Worm (Caenorhabditis elegans): ENCODE results near the gene C25D7.10.
"Not testable (repeated sequence)": the region's sequence is repeated elsewhere in the genome, so short reads cannot be mapped to it uniquely, and the experiment has no call there.

The C25D7.10 gene

ce11 chrV:15105893-15106598, 38.8 kb downstream of the C25D7.10 start, which contains the start of gene C01G10.14:
Gene C01G10.14, minus strand, starts transcription at chrV:15105943.
- not testable (repeated sequence) for TF ChIP-seq pag-3 (tag; optimal IDR thresholded peaks at IDR 0.05; ENCODE audit: borderline replicate concordance); fax-1 (tag; optimal IDR thresholded peaks at IDR 0.05); fkh-6 (tag; optimal IDR thresholded peaks at IDR 0.05)

DNA sequence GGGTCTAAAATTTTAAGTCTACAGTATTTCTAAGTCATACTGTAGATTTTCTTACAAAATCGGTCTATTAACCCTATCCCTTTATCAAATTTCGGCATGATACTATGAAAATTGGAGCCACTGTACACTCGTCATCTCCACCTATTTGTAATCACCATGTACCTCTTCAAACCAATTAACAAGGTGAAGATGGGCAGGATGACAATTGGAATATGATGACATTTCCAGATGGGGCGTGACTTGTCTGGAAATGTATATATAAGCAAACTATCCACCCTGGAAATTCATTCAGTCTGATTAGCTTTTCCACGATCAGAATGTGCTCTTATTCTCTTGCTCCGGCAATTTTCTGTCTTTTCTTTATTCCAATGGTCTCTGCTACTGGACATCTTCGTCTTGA, 42.0 kb downstream of the C25D7.10 start, which contains the start of gene Y75B12A.2:
Y75B12A.2 (plus strand) TSS at position 301 of the 400 bp plus-strand sequence.
- TF ChIP-seq dmd-4 (tag; optimal IDR thresholded peaks at IDR 0.05; ENCODE audit: borderline replicate concordance) = no peak
- no peak for TF ChIP-seq ceh-9 (tag; optimal IDR thresholded peaks at IDR 0.05)
- no peak for TF ChIP-seq pha-4 (tag; optimal IDR thresholded peaks at IDR 0.05)
- TF ChIP-seq syd-9 (tag; optimal IDR thresholded peaks at IDR 0.05) = no peak
- TF ChIP-seq sdc-2 (tag; optimal IDR thresholded peaks at IDR 0.05) = no peak
- TF ChIP-seq ceh-19 (GFP tag; optimal IDR thresholded peaks at IDR 0.05) = no peak
- TF ChIP-seq odd-2 (tag; optimal IDR thresholded peaks at IDR 0.05) = no peak
- no peak for TF ChIP-seq ceh-30 (tag; optimal IDR thresholded peaks at IDR 0.05)

- no peak for TF ChIP-seq lim-6 (tag; optimal IDR thresholded peaks at IDR 0.05)
- TF ChIP-seq ceh-9 (tag; optimal IDR thresholded peaks at IDR 0.05) = no peak
- TF ChIP-seq tbx-7 (tag; optimal IDR thresholded peaks at IDR 0.05) = no peak
- no peak for TF ChIP-seq pqm-1 (tag; optimal IDR thresholded peaks at IDR 0.05)
- no peak for TF ChIP-seq ceh-18 (tag; optimal IDR thresholded peaks at IDR 0.05)
- no peak for TF ChIP-seq ceh-14 (tag; optimal IDR thresholded peaks at IDR 0.05)
- TF ChIP-seq che-1 (tag; optimal IDR thresholded peaks at IDR 0.05) = no peak
- no peak for TF ChIP-seq pag-3 (tag; optimal IDR thresholded peaks at IDR 0.05; ENCODE audit: borderline replicate concordance)
- no peak for TF ChIP-seq ceh-2 (tag; optimal IDR thresholded peaks at IDR 0.05)
Observed at ce11 chrV:15111660-15112059, 44.4 kb downstream of the C25D7.10 start, which contains the start of gene T01G5.7. Gene T01G5.7, plus strand, starts transcription at chrV:15111960.

DNA sequence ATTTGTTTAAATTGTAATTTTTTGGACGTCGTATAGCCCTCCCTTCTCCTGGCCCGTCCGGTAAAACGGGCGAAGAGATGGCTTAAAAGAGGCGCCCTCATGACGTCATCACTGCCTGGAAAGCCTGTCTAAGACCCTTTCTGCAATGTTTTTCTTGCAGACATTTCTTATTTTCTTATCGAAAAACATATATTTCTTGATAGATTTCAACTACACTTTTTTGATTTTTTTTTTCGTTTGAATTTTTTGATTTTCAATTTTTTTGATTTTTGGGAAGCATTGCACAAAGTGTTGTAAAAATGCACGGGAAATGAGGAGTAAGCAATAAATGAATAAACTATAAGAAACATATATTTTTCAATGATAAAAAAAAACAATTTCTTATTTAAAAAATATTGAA, 46.7 kb downstream of the C25D7.10 start, which contains the start of gene T01G5.6:
T01G5.6 (minus strand) TSS at position 101 of the 400 bp plus-strand sequence.
- TF ChIP-seq F13H6.1 (tag; optimal IDR thresholded peaks at IDR 0.05) (no peak), ceh-48 (tag; optimal IDR thresholded peaks at IDR 0.05) (no peak), pros-1 (tag; optimal IDR thresholded peaks at IDR 0.05) (no peak)

DNA sequence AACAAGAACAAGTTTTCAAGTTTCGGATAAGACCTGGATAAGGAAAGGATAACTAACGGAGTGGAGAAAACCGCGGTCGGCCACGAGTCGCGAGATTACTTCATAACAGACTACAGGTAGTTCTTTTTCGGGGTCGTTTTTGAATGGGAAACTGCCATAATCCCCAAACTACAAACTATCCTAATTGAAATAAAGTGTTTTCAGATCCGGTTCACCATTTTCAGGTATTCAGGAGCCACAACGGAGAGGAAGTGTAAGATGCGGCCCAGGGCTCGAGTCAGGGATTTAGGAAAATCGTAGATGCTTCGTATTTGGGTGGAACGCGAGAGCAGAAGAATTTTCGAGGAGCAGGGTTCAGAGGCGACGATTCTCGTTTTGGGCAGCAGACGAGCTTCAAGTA, 48.7 kb downstream of the C25D7.10 start, which contains the start of gene T01G5.8:
T01G5.8 (plus strand) TSS at position 301 of the 400 bp plus-strand sequence.
- TF ChIP-seq hlh-30 (tag; optimal IDR thresholded peaks at IDR 0.05; ENCODE audit: insufficient read depth); fkh-6 (tag; optimal IDR thresholded peaks at IDR 0.05); hlh-13 (GFP tag; optimal IDR thresholded peaks at IDR 0.05): not testable (repeated sequence)

Measured in whole organism, late embryonic.